Fruit fly (Drosophila melanogaster): ENCODE data around the gene CG6040.

The CG6040 gene

dm6 chr3R:19101267-19101840 lies 4.6 kb downstream of the CG6040 start:
- TF ChIP-seq noc (tag; optimal IDR thresholded peaks at IDR 0.05), result no peak

- TF ChIP-seq noc (tag; optimal IDR thresholded peaks at IDR 0.05), result no peak
Measured at dm6 chr3R:19103189-19103588, 6.4 kb downstream of the CG6040 start.

- no peak for TF ChIP-seq noc (tag; optimal IDR thresholded peaks at IDR 0.05)
Measured at dm6 chr3R:19104123-19104522, 7.4 kb downstream of the CG6040 start.

dm6 chr3R:19105821-19106220 lies 9.1 kb downstream of the CG6040 start:
- TF ChIP-seq noc (tag; optimal IDR thresholded peaks at IDR 0.05), result no peak

- no peak for TF ChIP-seq noc (tag; optimal IDR thresholded peaks at IDR 0.05)
Measured at dm6 chr3R:19106452-19106851, 9.7 kb downstream of the CG6040 start.

- no peak for TF ChIP-seq noc (tag; optimal IDR thresholded peaks at IDR 0.05)
Measured at dm6 chr3R:19107058-19107457, 10.3 kb downstream of the CG6040 start.

- TF ChIP-seq noc (tag; optimal IDR thresholded peaks at IDR 0.05), result no peak
Measured at dm6 chr3R:19108126-19108525, 11.4 kb downstream of the CG6040 start.

- no peak for TF ChIP-seq noc (tag; optimal IDR thresholded peaks at IDR 0.05)
Measured at dm6 chr3R:19111159-19111558, 14.4 kb downstream of the CG6040 start.

dm6 chr3R:19112372-19112771 lies 15.6 kb downstream of the CG6040 start:
- TF ChIP-seq noc (tag; optimal IDR thresholded peaks at IDR 0.05), result no peak

dm6 chr3R:19113836-19114235 lies 17.1 kb downstream of the CG6040 start:
- TF ChIP-seq noc (tag; optimal IDR thresholded peaks at IDR 0.05), result no peak

dm6 chr3R:19118505-19119138 lies 21.9 kb downstream of the CG6040 start:
- TF ChIP-seq noc (tag; optimal IDR thresholded peaks at IDR 0.05), result no peak

- TF ChIP-seq noc (tag; optimal IDR thresholded peaks at IDR 0.05), result peak; percentile 42
Measured at dm6 chr3R:19132146-19132833, 35.5 kb downstream of the CG6040 start, which contains the start of gene Cyp12a5. TSS of gene Cyp12a5 (plus strand) at chr3R:19132648.

dm6 chr3R:19134957-19135356 lies 38.2 kb downstream of the CG6040 start, which contains the start of gene Cyp12a4:
TSS of gene Cyp12a4 (plus strand) at chr3R:19135158.
- TF ChIP-seq noc (tag; optimal IDR thresholded peaks at IDR 0.05), result peak; percentile 51

dm6 chr3R:19147511-19148239 lies 50.9 kb downstream of the CG6040 start, which contains the start of gene Ppcs:
TSS of gene Ppcs (minus strand) at chr3R:19147910.
- peak; percentile 81 for TF ChIP-seq noc (tag; optimal IDR thresholded peaks at IDR 0.05)

- TF ChIP-seq noc (tag; optimal IDR thresholded peaks at IDR 0.05), result no peak
Measured at dm6 chr3R:19150856-19151651, 54.3 kb downstream of the CG6040 start.
